Worm (Caenorhabditis elegans) whole organism, late embryonic: ENCODE results near the gene F02C12.3.

Source experiments
- C38D4.7 ChIP-seq: fragments of 200-800 bp; sonication (Bioruptor generic); optimal IDR thresholded peaks from 2 replicates; lab custom pipeline; 2018; ENCODE audit warnings: mild to moderate bottlenecking, missing genetic modification characterization, moderate library complexity, missing compliant biosample characterization
- F13H6.1 ChIP-seq: sonication (generic microtip); optimal IDR thresholded peaks from 2 replicates; lab custom pipeline; 2016; ENCODE audit warnings: missing genetic modification characterization, missing compliant biosample characterization
- K09A11.1 ChIP-seq: sonication (generic microtip); optimal IDR thresholded peaks from 2 replicates; lab custom pipeline; 2017; ENCODE audit warnings: antibody characterized with exemption, mild to moderate bottlenecking, missing genetic modification characterization, missing compliant biosample characterization; ENCODE audit not compliant: insufficient read depth
- Y22D7AL.16 ChIP-seq: sonication (generic microtip); optimal IDR thresholded peaks from 2 replicates; lab custom pipeline; 2016; ENCODE audit warnings: missing genetic modification characterization, missing compliant biosample characterization
- ahr-1 ChIP-seq: sonication (generic microtip); optimal IDR thresholded peaks from 2 replicates; lab custom pipeline; 2016; ENCODE audit warnings: missing genetic modification characterization, missing compliant biosample characterization
- ceh-14 ChIP-seq: sonication (generic microtip); optimal IDR thresholded peaks from 2 replicates; lab custom pipeline; 2016; ENCODE audit warnings: missing genotype, missing genetic modification characterization, missing compliant biosample characterization
- ceh-19 ChIP-seq: fragments of 200-800 bp; sonication (Bioruptor generic); optimal IDR thresholded peaks from 2 replicates; lab custom pipeline; 2018; ENCODE audit warnings: mild to moderate bottlenecking, missing genetic modification characterization, missing compliant biosample characterization
- ceh-31 ChIP-seq: sonication (generic microtip); optimal IDR thresholded peaks from 2 replicates; lab custom pipeline; 2016; ENCODE audit warnings: missing genetic modification characterization, missing compliant biosample characterization
- ceh-34 ChIP-seq: sonication (generic microtip); optimal IDR thresholded peaks from 2 replicates; lab custom pipeline; 2016; ENCODE audit warnings: mild to moderate bottlenecking, missing genetic modification characterization, missing compliant biosample characterization
- ceh-45 ChIP-seq: fragments of 200-800 bp; sonication (Bioruptor generic); IDR thresholded peaks from 2 replicates; pipeline ENCODE4 v1.3.6; 2022; ENCODE audit warnings: missing genetic modification reagents, missing genetic modification characterization, missing compliant biosample characterization
- ceh-48 ChIP-seq: sonication (generic microtip); optimal IDR thresholded peaks from 2 replicates; lab custom pipeline; 2016; ENCODE audit warnings: missing genetic modification characterization, inconsistent platforms, missing compliant biosample characterization
- ceh-9 ChIP-seq: sonication (generic microtip); optimal IDR thresholded peaks from 2 replicates; lab custom pipeline; 2016; ENCODE audit warnings: mild to moderate bottlenecking, missing genetic modification characterization, inconsistent platforms, missing compliant biosample characterization
- dve-1 ChIP-seq: sonication (generic microtip); optimal IDR thresholded peaks from 2 replicates; lab custom pipeline; 2017; ENCODE audit warnings: antibody characterized with exemption, mild to moderate bottlenecking, missing genetic modification characterization, missing compliant biosample characterization
- elt-4 ChIP-seq: sonication (generic microtip); optimal IDR thresholded peaks from 2 replicates; lab custom pipeline; 2016; ENCODE audit warnings: missing genetic modification characterization, missing compliant biosample characterization
- eyg-1 ChIP-seq: sonication (generic microtip); optimal IDR thresholded peaks from 2 replicates; lab custom pipeline; 2016; ENCODE audit warnings: missing genotype, missing genetic modification characterization, missing compliant biosample characterization
- fax-1 ChIP-seq: sonication (generic microtip); optimal IDR thresholded peaks from 2 replicates; lab custom pipeline; 2016; ENCODE audit warnings: missing genotype, missing genetic modification characterization, missing compliant biosample characterization
- fkh-10 ChIP-seq: fragments of 150-350 bp; optimal IDR thresholded peaks from 2 replicates; lab custom pipeline; 2014; ENCODE audit warnings: missing biosample characterization, missing genetic modification reagents, missing genetic modification characterization
- hlh-13 ChIP-seq: fragments of 200-800 bp; sonication (Bioruptor generic); optimal IDR thresholded peaks from 2 replicates; lab custom pipeline; 2018; ENCODE audit warnings: mild to moderate bottlenecking, missing genetic modification characterization, missing compliant biosample characterization
- hlh-30 ChIP-seq: sonication (generic microtip); optimal IDR thresholded peaks from 2 replicates; lab custom pipeline; 2017; ENCODE audit warnings: antibody characterized with exemption, missing genetic modification characterization, missing compliant biosample characterization; ENCODE audit not compliant: insufficient read depth
- nhr-11 ChIP-seq: fragments of 150-350 bp; optimal IDR thresholded peaks from 2 replicates; lab custom pipeline; 2014; ENCODE audit warnings: missing biosample characterization, missing genetic modification characterization
- nhr-232 ChIP-seq: sonication (generic microtip); optimal IDR thresholded peaks from 2 replicates; lab custom pipeline; 2016; ENCODE audit warnings: missing genetic modification characterization, missing compliant biosample characterization
- odd-2 ChIP-seq: sonication (generic microtip); optimal IDR thresholded peaks from 2 replicates; lab custom pipeline; 2017; ENCODE audit warnings: antibody characterized with exemption, mild to moderate bottlenecking, missing genetic modification characterization, missing compliant biosample characterization
- pax-1 ChIP-seq: fragments of 150-350 bp; optimal IDR thresholded peaks from 2 replicates; lab custom pipeline; 2014; ENCODE audit warnings: missing biosample characterization, missing genetic modification characterization
- pros-1 ChIP-seq: fragments of 150-350 bp; optimal IDR thresholded peaks from 2 replicates; lab custom pipeline; 2014; ENCODE audit warnings: missing biosample characterization, missing genetic modification reagents, missing genetic modification characterization
- ref-2 ChIP-seq: sonication (generic microtip); optimal IDR thresholded peaks from 2 replicates; lab custom pipeline; 2016; ENCODE audit warnings: missing genetic modification characterization, missing compliant biosample characterization
- syd-9 ChIP-seq: sonication (generic microtip); optimal IDR thresholded peaks from 2 replicates; lab custom pipeline; 2016; ENCODE audit warnings: mild to moderate bottlenecking, missing genetic modification characterization, moderate library complexity, missing compliant biosample characterization
- ttx-3 ChIP-seq: sonication (generic microtip); optimal IDR thresholded peaks from 2 replicates; lab custom pipeline; 2016; ENCODE audit warnings: missing genetic modification reagents, missing genetic modification characterization, missing compliant biosample characterization
- unc-3 ChIP-seq, 2 experiments: fragments of 200-800 bp in 1 of 2; sonication (Bioruptor generic) in 1 of 2; sonication (generic microtip) in 1 of 2; conservative IDR thresholded peaks in 1 of 2; optimal IDR thresholded peaks in 1 of 2; 2 replicates each; pipeline versions ENCODE4 v1.3.6 to Lab custom; 2016 to 2022; ENCODE audit warnings: missing compliant biosample characterization in 2 of 2, missing genetic modification characterization in 2 of 2, missing genetic modification reagents in 1 of 2
- unc-42 ChIP-seq: sonication (generic microtip); optimal IDR thresholded peaks from 2 replicates; lab custom pipeline; 2016; ENCODE audit warnings: missing genotype, missing genetic modification characterization, missing compliant biosample characterization
- unc-55 ChIP-seq: sonication (generic microtip); optimal IDR thresholded peaks from 2 replicates; lab custom pipeline; 2017; ENCODE audit warnings: missing biosample characterization, missing genetic modification reagents, missing genetic modification characterization
- unc-86 ChIP-seq: sonication (generic microtip); optimal IDR thresholded peaks from 2 replicates; lab custom pipeline; 2016; ENCODE audit warnings: missing genetic modification characterization, missing compliant biosample characterization
- zip-5 ChIP-seq: sonication (generic microtip); optimal IDR thresholded peaks from 2 replicates; lab custom pipeline; 2016; ENCODE audit warnings: missing genetic modification characterization, missing compliant biosample characterization

F02C12.3 gene

DNA sequence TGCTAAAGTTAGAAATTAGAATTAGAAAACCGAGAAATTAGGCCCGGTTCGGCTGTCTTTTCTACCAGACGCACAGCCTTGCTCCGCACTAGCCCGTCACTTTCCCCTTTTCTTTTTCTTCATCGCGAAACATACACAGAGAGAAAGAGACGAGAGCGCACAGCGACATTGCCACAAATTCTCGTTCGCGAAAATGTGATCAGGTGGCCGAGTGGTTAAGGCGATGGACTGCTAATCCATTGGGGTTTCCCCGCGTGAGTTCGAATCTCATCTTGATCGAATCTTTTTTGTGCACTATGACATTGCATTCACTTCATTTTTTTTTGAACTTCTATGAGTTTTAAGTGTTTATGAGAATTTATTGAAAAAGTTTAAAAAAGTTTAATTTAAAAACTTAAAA is 45.7 kb downstream of the F02C12.3 start (continued):
- no peak for TF ChIP-seq fax-1 (tag; lab: Kevin White, UChicago)
- TF ChIP-seq F13H6.1 (tag; lab: Kevin White, UChicago) = no peak
- no peak for TF ChIP-seq unc-55 (GFP tag; lab: Kevin White, UChicago)
- TF ChIP-seq odd-2 (tag; lab: Kevin White, UChicago) = no peak
- peak; percentile 17 for TF ChIP-seq ceh-34

DNA sequence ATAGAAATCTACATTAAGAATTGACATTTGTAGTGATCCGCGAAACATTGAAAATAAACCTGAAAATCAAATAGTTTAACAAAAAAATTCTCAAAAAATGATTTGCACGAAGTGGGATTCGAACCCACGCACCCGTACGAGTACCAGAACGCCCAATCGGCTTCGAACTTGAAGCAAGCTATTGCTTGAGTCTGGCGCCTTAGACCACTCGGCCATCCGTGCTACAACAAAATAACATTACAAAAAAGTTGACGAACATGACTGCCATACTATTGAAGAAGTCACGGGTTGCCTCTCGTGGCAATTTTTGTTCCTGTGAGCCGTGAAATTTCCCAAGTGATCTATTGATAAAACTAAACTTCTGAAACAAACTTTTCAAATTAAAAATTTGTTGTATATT is 46.5 kb downstream of the F02C12.3 start:
- no peak for TF ChIP-seq Y22D7AL.16 (tag; lab: Kevin White, UChicago)
- no peak for TF ChIP-seq unc-86
- no peak for TF ChIP-seq nhr-11 (tag; lab: Kevin White, UChicago)
- TF ChIP-seq ahr-1 = no peak
- no peak for TF ChIP-seq ref-2 (tag; lab: Kevin White, UChicago)
- TF ChIP-seq pros-1 (tag; lab: Kevin White, UChicago) = no peak
- no peak for TF ChIP-seq fkh-10
- TF ChIP-seq F13H6.1 (tag; lab: Kevin White, UChicago) = no peak
- TF ChIP-seq unc-55 (GFP tag; lab: Kevin White, UChicago) = no peak
- no peak for TF ChIP-seq ceh-34
- TF ChIP-seq ceh-31 = no peak
- no peak for TF ChIP-seq ttx-3 (tag; lab: Kevin White, UChicago)
- TF ChIP-seq ceh-45 (GFP tag; lab: Robert Waterston, UW) = no peak

DNA sequence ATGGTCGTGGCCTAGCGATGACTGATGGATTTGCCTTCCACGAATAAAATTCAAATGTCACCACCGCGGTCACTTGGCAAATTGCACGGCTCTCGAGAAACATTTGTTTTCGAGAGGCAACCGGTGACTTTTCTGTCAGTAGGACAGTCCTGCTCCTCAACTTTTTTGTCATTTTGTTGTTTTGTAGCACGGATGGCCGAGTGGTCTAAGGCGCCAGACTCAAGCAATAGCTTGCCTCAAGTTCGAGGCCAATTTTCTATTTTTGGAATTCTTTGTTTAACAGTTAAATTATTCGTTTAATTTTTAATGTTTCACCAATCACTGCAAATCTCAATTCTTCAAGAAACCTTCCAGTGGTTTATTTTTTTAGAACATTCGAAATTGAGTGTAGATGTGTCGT is 47.5 kb downstream of the F02C12.3 start:
- TF ChIP-seq eyg-1 (tag; lab: Kevin White, UChicago) (no peak), unc-42 (tag; lab: Kevin White, UChicago) (no peak), elt-4 (tag; lab: Kevin White, UChicago) (no peak)

DNA sequence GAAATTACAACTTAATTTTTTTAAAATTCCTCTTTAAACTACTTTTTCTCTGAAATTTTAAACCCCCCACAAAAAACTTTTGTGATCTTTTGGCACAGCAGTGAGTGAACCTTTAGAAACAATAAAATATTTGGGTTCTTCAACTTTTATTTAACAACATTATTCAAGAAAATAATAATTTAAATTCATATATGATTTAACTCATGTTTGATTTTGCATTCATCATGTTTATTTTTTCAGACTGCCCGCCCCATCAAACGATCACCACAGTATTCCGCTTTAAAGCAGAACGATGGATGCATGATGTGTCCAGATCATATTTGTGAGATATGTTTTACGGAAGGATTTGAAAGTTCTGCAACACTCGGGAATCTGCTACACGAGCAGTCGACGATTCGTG is 49.6 kb downstream of the F02C12.3 start, which contains the start of gene set-8:
TSS of gene set-8 (plus strand) at position 301 of the 400 bp plus-strand sequence.
- TF ChIP-seq dve-1 = no peak
- TF ChIP-seq zip-5 (tag; lab: Kevin White, UChicago) = no peak
- TF ChIP-seq syd-9 (tag; lab: Kevin White, UChicago) = no peak
- no peak for TF ChIP-seq C38D4.7
- no peak for TF ChIP-seq fkh-10
- no peak for TF ChIP-seq nhr-11 (tag; lab: Kevin White, UChicago)
- TF ChIP-seq pros-1 (tag; lab: Kevin White, UChicago) = no peak
- TF ChIP-seq K09A11.1 (tag; lab: Kevin White, UChicago) = no peak
- TF ChIP-seq hlh-30 (tag; lab: Kevin White, UChicago) = no peak
- no peak for TF ChIP-seq pax-1 (tag; lab: Kevin White, UChicago)
- no peak for TF ChIP-seq unc-3 (GFP tag; conservative IDR thresholded peaks at IDR 0.05; lab: Robert Waterston, UW)
- no peak for TF ChIP-seq unc-3 (tag; optimal IDR thresholded peaks at IDR 0.05; lab: Kevin White, UChicago)
- no peak for TF ChIP-seq ceh-19 (GFP tag; lab: Kevin White, UChicago)
- no peak for TF ChIP-seq ceh-9 (tag; lab: Kevin White, UChicago)
- TF ChIP-seq nhr-232 (tag; lab: Kevin White, UChicago) = no peak
- no peak for TF ChIP-seq ceh-34
- no peak for TF ChIP-seq hlh-13 (GFP tag; lab: Kevin White, UChicago)
- TF ChIP-seq ceh-14 (tag; lab: Kevin White, UChicago) = no peak
- TF ChIP-seq ceh-48 (tag; lab: Kevin White, UChicago) = no peak
- no peak for TF ChIP-seq unc-42 (tag; lab: Kevin White, UChicago)
- TF ChIP-seq, all 69 proteins: peak for 0
